Worm (Caenorhabditis elegans) whole organism, L3 larva: ENCODE measurements around the gene ugt-1.
A peak's percentile ranks its signal among the peaks of the same experiment; 100 is the strongest.

ENCODE experiments used
- R02D3.7 ChIP-seq: fragments of 150-350 bp; optimal IDR thresholded peaks from 2 replicates; lab custom pipeline; 2014; ENCODE audit warnings: missing biosample characterization, missing genetic modification characterization
- ZK546.5 ChIP-seq: sonication (generic microtip); optimal IDR thresholded peaks from 2 replicates; lab custom pipeline; 2017; ENCODE audit warnings: missing biosample characterization, missing genetic modification characterization
- aly-2 ChIP-seq: fragments of 150-350 bp; optimal IDR thresholded peaks from 2 replicates; lab custom pipeline; 2014; ENCODE audit warnings: missing biosample characterization, missing genetic modification characterization
- ama-1 ChIP-seq: fragments of 150-350 bp; optimal IDR thresholded peaks from 2 replicates; lab custom pipeline; 2018
- ceh-16 ChIP-seq: sonication (generic microtip); optimal IDR thresholded peaks from 2 replicates; lab custom pipeline; 2017; ENCODE audit warnings: missing biosample characterization, missing genetic modification characterization
- ceh-28 ChIP-seq: fragments of 150-350 bp; optimal IDR thresholded peaks from 2 replicates; lab custom pipeline; 2014; ENCODE audit warnings: missing biosample characterization, missing genetic modification reagents, missing genetic modification characterization
- ceh-82 ChIP-seq: fragments of 150-350 bp; optimal IDR thresholded peaks from 2 replicates; lab custom pipeline; 2014; ENCODE audit warnings: missing biosample characterization, missing genetic modification characterization
- ceh-9 ChIP-seq: sonication (generic microtip); optimal IDR thresholded peaks from 2 replicates; lab custom pipeline; 2018; ENCODE audit warnings: missing biosample characterization, missing genetic modification characterization
- daf-12 ChIP-seq: fragments of 150-350 bp; optimal IDR thresholded peaks from 2 replicates; lab custom pipeline; 2014; ENCODE audit warnings: missing biosample characterization, missing genetic modification reagents, missing genetic modification characterization
- egl-27 ChIP-seq: sonication (generic microtip); optimal IDR thresholded peaks from 4 replicates; lab custom pipeline; 2017; ENCODE audit warnings: missing biosample characterization, missing genetic modification reagents, missing genetic modification characterization
- egl-5 ChIP-seq: fragments of 150-350 bp; optimal IDR thresholded peaks from 2 replicates; lab custom pipeline; 2017; ENCODE audit warnings: missing biosample characterization, missing genetic modification reagents, missing genetic modification characterization, inconsistent platforms
- elt-1 ChIP-seq: fragments of 150-350 bp; optimal IDR thresholded peaks from 2 replicates; lab custom pipeline; 2014; ENCODE audit warnings: missing biosample characterization, missing genetic modification characterization
- elt-2 ChIP-seq: sonication (generic microtip); optimal IDR thresholded peaks from 2 replicates; lab custom pipeline; 2016; ENCODE audit warnings: missing genetic modification reagents, mild to moderate bottlenecking, missing genetic modification characterization, missing compliant biosample characterization
- eor-1 ChIP-seq, 2 experiments: fragments of 150-350 bp; optimal IDR thresholded peaks; 2 replicates each; lab custom pipeline; 2014 to 2018; ENCODE audit warnings: missing biosample characterization in 2 of 2, missing genetic modification characterization in 2 of 2
- fkh-10 ChIP-seq: sonication (generic microtip); optimal IDR thresholded peaks from 2 replicates; lab custom pipeline; 2017; ENCODE audit warnings: missing biosample characterization, missing genetic modification reagents, missing genetic modification characterization
- fos-1 ChIP-seq: fragments of 150-350 bp; optimal IDR thresholded peaks from 2 replicates; lab custom pipeline; 2014; ENCODE audit warnings: missing biosample characterization, missing genetic modification characterization
- hmg-11 ChIP-seq: sonication (generic microtip); optimal IDR thresholded peaks from 2 replicates; lab custom pipeline; 2016; ENCODE audit warnings: missing genetic modification characterization, missing compliant biosample characterization
- jun-1 ChIP-seq: fragments of 150-350 bp; optimal IDR thresholded peaks from 2 replicates; lab custom pipeline; 2014; ENCODE audit warnings: missing biosample characterization, missing genetic modification reagents, missing genetic modification characterization
- lin-15B ChIP-seq: fragments of 150-350 bp; optimal IDR thresholded peaks from 2 replicates; lab custom pipeline; 2014; ENCODE audit warnings: missing biosample characterization, missing genetic modification characterization
- lin-39 ChIP-seq: fragments of 150-350 bp; optimal IDR thresholded peaks from 2 replicates; lab custom pipeline; 2018; ENCODE audit warnings: missing biosample characterization, missing genetic modification reagents, missing genetic modification characterization
- lsy-12 ChIP-seq: sonication (generic microtip); optimal IDR thresholded peaks from 2 replicates; lab custom pipeline; 2016; ENCODE audit warnings: mild to moderate bottlenecking, missing genetic modification characterization, missing compliant biosample characterization
- mdl-1 ChIP-seq: fragments of 150-350 bp; optimal IDR thresholded peaks from 2 replicates; lab custom pipeline; 2014; ENCODE audit warnings: missing biosample characterization, missing genetic modification characterization
- mml-1 ChIP-seq: fragments of 150-350 bp; sonication (generic microtip); optimal IDR thresholded peaks from 3 replicates; lab custom pipeline; 2014; ENCODE audit warnings: missing biosample characterization, missing genetic modification characterization
- nfya-1 ChIP-seq: sonication (generic microtip); optimal IDR thresholded peaks from 2 replicates; lab custom pipeline; 2017; ENCODE audit warnings: missing genetic modification characterization, mild to moderate bottlenecking, missing compliant biosample characterization, antibody characterized with exemption, moderate library complexity; ENCODE audit not compliant: insufficient read depth
- nhr-11 ChIP-seq: fragments of 150-350 bp; optimal IDR thresholded peaks from 2 replicates; lab custom pipeline; 2014; ENCODE audit warnings: missing biosample characterization, missing genetic modification characterization
- nhr-12 ChIP-seq: fragments of 150-350 bp; optimal IDR thresholded peaks from 2 replicates; lab custom pipeline; 2014; ENCODE audit warnings: missing biosample characterization, missing genetic modification characterization
- nhr-23 ChIP-seq: fragments of 150-350 bp; optimal IDR thresholded peaks from 2 replicates; lab custom pipeline; 2014; ENCODE audit warnings: missing biosample characterization, missing genetic modification reagents, missing genetic modification characterization
- nhr-237 ChIP-seq: fragments of 150-350 bp; optimal IDR thresholded peaks from 2 replicates; lab custom pipeline; 2014; ENCODE audit warnings: missing biosample characterization, missing genetic modification characterization
- nhr-25 ChIP-seq: sonication (generic microtip); optimal IDR thresholded peaks from 2 replicates; lab custom pipeline; 2017; ENCODE audit warnings: missing biosample characterization, missing genetic modification characterization
- nhr-28 ChIP-seq: fragments of 150-350 bp; optimal IDR thresholded peaks from 2 replicates; lab custom pipeline; 2014; ENCODE audit warnings: missing biosample characterization, missing genetic modification characterization
- nhr-43 ChIP-seq: sonication (generic microtip); optimal IDR thresholded peaks from 2 replicates; lab custom pipeline; 2016; ENCODE audit warnings: mild to moderate bottlenecking, missing genetic modification characterization, missing compliant biosample characterization; ENCODE audit not compliant: poor library complexity, severe bottlenecking
- nhr-67 ChIP-seq: fragments of 150-350 bp; optimal IDR thresholded peaks from 2 replicates; lab custom pipeline; 2014; ENCODE audit warnings: missing biosample characterization, missing genetic modification characterization
- nhr-77 ChIP-seq: fragments of 150-350 bp; optimal IDR thresholded peaks from 2 replicates; lab custom pipeline; 2014; ENCODE audit warnings: missing biosample characterization, missing genetic modification characterization
- pha-4 ChIP-seq: fragments of 150-350 bp; optimal IDR thresholded peaks from 2 replicates; lab custom pipeline; 2014; ENCODE audit warnings: missing biosample characterization, missing genetic modification reagents, missing genetic modification characterization
- pqm-1 ChIP-seq: fragments of 150-350 bp; optimal IDR thresholded peaks from 2 replicates; lab custom pipeline; 2017; ENCODE audit warnings: missing biosample characterization, missing genetic modification characterization, inconsistent platforms
- sea-2 ChIP-seq: fragments of 150-350 bp; sonication (generic microtip); optimal IDR thresholded peaks from 4 replicates; lab custom pipeline; 2014; ENCODE audit warnings: missing biosample characterization, missing genetic modification reagents, missing genetic modification characterization
- skn-1 ChIP-seq: fragments of 150-350 bp; optimal IDR thresholded peaks from 2 replicates; lab custom pipeline; 2014; ENCODE audit warnings: missing biosample characterization, missing genetic modification characterization
- snpc-4 ChIP-seq: fragments of 150-350 bp; optimal IDR thresholded peaks from 2 replicates; lab custom pipeline; 2014; ENCODE audit warnings: missing biosample characterization, missing genetic modification characterization
- tbx-2 ChIP-seq: sonication (generic microtip); optimal IDR thresholded peaks from 2 replicates; lab custom pipeline; 2016; ENCODE audit warnings: mild to moderate bottlenecking, missing genetic modification characterization, missing compliant biosample characterization
- unc-39 ChIP-seq: sonication (generic microtip); optimal IDR thresholded peaks from 4 replicates; lab custom pipeline; 2017; ENCODE audit warnings: missing biosample characterization, missing genetic modification characterization
- zag-1 ChIP-seq: fragments of 150-350 bp; optimal IDR thresholded peaks from 2 replicates; lab custom pipeline; 2014; ENCODE audit warnings: missing biosample characterization, missing genetic modification characterization
- ztf-11 ChIP-seq: fragments of 150-350 bp; optimal IDR thresholded peaks from 2 replicates; lab custom pipeline; 2014; ENCODE audit warnings: missing biosample characterization, missing genetic modification characterization
- ztf-4 ChIP-seq: fragments of 150-350 bp; optimal IDR thresholded peaks from 2 replicates; lab custom pipeline; 2014; ENCODE audit warnings: missing biosample characterization, missing genetic modification characterization

Gene ugt-1

DNA sequence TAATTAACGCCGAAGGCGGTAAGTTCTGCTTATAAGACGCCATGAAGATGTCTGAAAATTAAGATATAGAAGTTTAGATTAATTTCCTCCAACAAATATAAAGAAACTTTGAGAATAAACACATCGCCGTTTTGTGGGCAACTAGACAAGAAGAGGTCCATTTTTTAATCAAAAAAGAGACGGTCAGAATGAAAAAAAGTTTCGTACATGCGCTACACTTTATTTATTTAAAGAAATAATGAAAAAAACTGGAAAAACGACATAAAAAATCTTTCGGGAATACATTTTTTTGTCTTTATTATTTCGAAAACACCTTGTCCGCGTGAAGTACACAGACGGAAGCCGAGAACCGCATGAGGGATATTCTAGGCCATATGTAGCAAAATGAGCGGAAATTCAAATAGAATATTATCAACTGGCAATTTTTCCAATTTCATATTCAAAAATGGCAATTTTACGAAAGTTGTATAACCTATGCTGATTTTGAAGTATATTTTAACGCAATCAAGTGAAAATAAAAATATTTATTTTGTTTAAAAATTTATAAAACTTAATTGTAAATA is 39.6 kb upstream of the ugt-1 start, which contains the start of gene sluh-7:
sluh-7 (minus strand) TSS at position 51 of the 563 bp plus-strand sequence.
- TF ChIP-seq pha-4 (tag; lab: Kevin White, UChicago) (peak; percentile 92), nhr-43 (tag; lab: Kevin White, UChicago) (peak; percentile 92), ceh-82 (tag; lab: Kevin White, UChicago) (no peak), eor-1 (tag; optimal IDR thresholded peaks at IDR 0.05; lab: Kevin White, UChicago) (no peak), snpc-4 (tag; lab: Kevin White, UChicago) (peak; percentile 81), skn-1 (tag; lab: Kevin White, UChicago) (no peak), ceh-9 (tag; lab: Kevin White, UChicago) (no peak), ztf-11 (tag; lab: Kevin White, UChicago) (no peak), hmg-11 (tag; lab: Kevin White, UChicago) (peak; percentile 51), fos-1 (tag; lab: Kevin White, UChicago) (no peak), nhr-12 (no peak), nhr-23 (tag; lab: Kevin White, UChicago) (peak; percentile 80), aly-2 (tag; lab: Kevin White, UChicago) (no peak), ztf-4 (no peak), sea-2 (GFP tag; lab: Kevin White, UChicago) (no peak), R02D3.7 (tag; lab: Kevin White, UChicago) (peak; percentile 24), ceh-28 (tag; lab: Kevin White, UChicago) (peak; percentile 5), ama-1 (lab: Kevin White, UChicago) (no peak), ZK546.5 (tag; lab: Kevin White, UChicago) (no peak), daf-12 (no peak), lin-39 (no peak), egl-5 (no peak), mdl-1 (no peak), nhr-67 (no peak), elt-1 (tag; lab: Kevin White, UChicago) (no peak), mml-1 (no peak), jun-1 (no peak), ceh-16 (tag; lab: Kevin White, UChicago) (no peak), zag-1 (tag; lab: Kevin White, UChicago) (no peak), nhr-11 (tag; lab: Kevin White, UChicago) (no peak), nhr-28 (tag; lab: Kevin White, UChicago) (no peak), nhr-25 (tag; lab: Kevin White, UChicago) (peak; percentile 57), nfya-1 (tag; lab: Kevin White, UChicago) (peak; percentile 80), nhr-237 (tag; lab: Kevin White, UChicago) (no peak), egl-27 (no peak), pqm-1 (tag; lab: Kevin White, UChicago) (no peak), lsy-12 (tag; lab: Kevin White, UChicago) (peak; percentile 54), tbx-2 (tag; lab: Kevin White, UChicago) (peak; percentile 36), lin-15B (tag; lab: Kevin White, UChicago) (peak; percentile 90), elt-2 (tag; lab: Kevin White, UChicago) (peak; percentile 28), fkh-10 (no peak)
- TF ChIP-seq, all 47 proteins: peak for 13

DNA sequence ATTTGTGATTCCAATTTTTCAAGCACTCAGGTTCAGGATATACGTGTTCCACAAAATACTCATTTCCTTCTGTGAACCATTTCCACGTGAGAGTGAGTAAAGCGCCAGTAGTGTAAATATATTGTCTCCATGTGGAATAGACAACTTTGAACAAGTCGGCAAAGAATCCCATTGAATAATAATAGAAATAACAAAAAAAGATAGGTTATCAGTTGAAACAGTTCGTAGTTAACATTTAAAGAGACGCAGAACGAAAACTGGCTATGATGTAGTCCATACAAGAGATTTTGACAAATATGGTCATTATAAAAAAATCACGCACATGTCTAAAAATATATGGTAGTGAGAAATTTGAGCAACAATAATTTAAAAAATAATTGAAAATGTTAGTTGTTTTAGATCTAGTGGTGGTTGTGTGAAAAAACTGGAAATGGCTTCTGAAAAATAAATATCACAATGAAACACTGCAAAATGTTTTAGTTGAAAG is 38.0 kb upstream of the ugt-1 start, which contains the start of gene ceeh-2:
ceeh-2 (minus strand) TSS at position 437 of the 487 bp plus-strand sequence.
- TF ChIP-seq elt-2 (tag; lab: Kevin White, UChicago), result peak; percentile 53
- TF ChIP-seq pqm-1 (tag; lab: Kevin White, UChicago), result peak; percentile 20
- no peak for TF ChIP-seq nhr-25 (tag; lab: Kevin White, UChicago)
- TF ChIP-seq lsy-12 (tag; lab: Kevin White, UChicago), result no peak

ce11 chrV:10358238-10358637 is 37.2 kb upstream of the ugt-1 start, which contains the start of gene ttll-15:
TSS of gene ttll-15 (plus strand) at chrV:10358538.
- TF ChIP-seq fkh-10 (no peak), lin-15B (tag; lab: Kevin White, UChicago) (no peak), ceh-82 (tag; lab: Kevin White, UChicago) (no peak), lin-39 (no peak), daf-12 (no peak), unc-39 (tag; lab: Kevin White, UChicago) (no peak), nhr-77 (tag; lab: Kevin White, UChicago) (no peak), R02D3.7 (tag; lab: Kevin White, UChicago) (no peak), fos-1 (tag; lab: Kevin White, UChicago) (no peak), jun-1 (no peak), pqm-1 (tag; lab: Kevin White, UChicago) (no peak), nhr-11 (tag; lab: Kevin White, UChicago) (no peak), nfya-1 (tag; lab: Kevin White, UChicago) (no peak), elt-2 (tag; lab: Kevin White, UChicago) (no peak)
